Fruit fly (Drosophila melanogaster) whole organism, wandering third instar larva: Measurements from ENCODE around the gene tll.

ENCODE experiments used
- Abd-B ChIP-seq: fragments of >200 bp; optimal IDR thresholded peaks from 2 replicates; lab custom pipeline; 2017; ENCODE audit warnings: missing biosample characterization, missing genetic modification characterization
- Dif ChIP-seq: fragments of 200-275, 200-300 bp; sonication (Bioruptor generic); optimal IDR thresholded peaks from 2 replicates; lab custom pipeline; 2018; ENCODE audit warnings: missing biosample characterization, missing genetic modification characterization; ENCODE audit not compliant: partially characterized antibody
- Jra ChIP-seq: sonication (Bioruptor generic); optimal IDR thresholded peaks from 2 replicates; lab custom pipeline; 2016; ENCODE audit warnings: missing biosample characterization, missing genetic modification characterization
- Myc ChIP-seq: fragments of >200 bp; optimal IDR thresholded peaks from 2 replicates; lab custom pipeline; 2017
- Rel ChIP-seq, 2 experiments: fragments of 200-800 bp; sonication (Bioruptor generic) in 1 of 2; optimal IDR thresholded peaks; 2 replicates in 1 of 2; 3 replicates in 1 of 2; lab custom pipeline; 2016 to 2019; ENCODE audit warnings: mild to moderate bottlenecking in 2 of 2, missing biosample characterization in 2 of 2, missing genetic modification characterization in 2 of 2, moderate library complexity in 1 of 2
- Sp1 ChIP-seq: fragments of 200-800 bp; sonication (Bioruptor generic); optimal IDR thresholded peaks from 3 replicates; lab custom pipeline; 2019; ENCODE audit warnings: missing biosample characterization, mild to moderate bottlenecking, missing genetic modification characterization, moderate library complexity
- br ChIP-seq: fragments of 200-800 bp; sonication (Bioruptor generic); optimal IDR thresholded peaks from 2 replicates; lab custom pipeline; 2016; ENCODE audit warnings: missing biosample characterization, missing genetic modification characterization
- foxo ChIP-seq, 2 experiments: fragments of 200-800 bp; sonication (Bioruptor generic); optimal IDR thresholded peaks; 2 replicates in 1 of 2; 3 replicates in 1 of 2; lab custom pipeline; 2016 to 2017; ENCODE audit warnings: missing biosample characterization in 2 of 2, missing genetic modification characterization in 2 of 2
- h ChIP-seq: fragments of 200-800 bp; sonication (Bioruptor generic); optimal IDR thresholded peaks from 3 replicates; lab custom pipeline; 2016; ENCODE audit warnings: missing biosample characterization, mild to moderate bottlenecking, missing genetic modification characterization
- jim ChIP-seq: fragments of 175-275, 200-325 bp; sonication (Bioruptor generic); optimal IDR thresholded peaks from 2 replicates; lab custom pipeline; 2016; ENCODE audit warnings: missing biosample characterization, mild to moderate bottlenecking, missing genetic modification characterization
- psq ChIP-seq: fragments of 200-800 bp; sonication (Bioruptor generic); optimal IDR thresholded peaks from 3 replicates; lab custom pipeline; 2017; ENCODE audit warnings: missing biosample characterization, mild to moderate bottlenecking, missing genetic modification characterization, moderate library complexity
- sv ChIP-seq: fragments of 200-800 bp; sonication (Bioruptor generic); optimal IDR thresholded peaks from 3 replicates; lab custom pipeline; 2016; ENCODE audit warnings: missing biosample characterization, missing genetic modification characterization

- TF ChIP-seq psq (GFP tag; lab: Kevin White, UChicago) (no peak), Sp1 (no peak), jim (GFP tag; lab: Kevin White, UChicago) (no peak), Abd-B (GFP tag; lab: Kevin White, UChicago) (no peak), foxo (GFP tag; optimal IDR thresholded peaks at IDR 0.05; lab: Kevin White, UChicago) (no peak), Myc (no peak), Rel (GFP tag; optimal IDR thresholded peaks at IDR 0.05; lab: Kevin White, UChicago) (no peak), Rel (tag; optimal IDR thresholded peaks at IDR 0.05; lab: Kevin White, UChicago) (no peak), h (GFP tag; lab: Kevin White, UChicago) (no peak), sv (GFP tag; lab: Kevin White, UChicago) (no peak), Jra (GFP tag; lab: Kevin White, UChicago) (no peak), Dif (GFP tag; lab: Kevin White, UChicago) (no peak), br (GFP tag; lab: Kevin White, UChicago) (no peak)
Observed at dm6 chr3R:30860561-30860928, 8.4 kb downstream of the tll start.
